Worm (Caenorhabditis elegans) whole organism, late embryonic: ENCODE data around the gene anmt-2.
A peak's percentile ranks its signal among the peaks of the same experiment; 100 is the strongest.

Experiments
- C08G9.2 ChIP-seq: sonication (generic microtip); optimal IDR thresholded peaks from 2 replicates; lab custom pipeline; 2016; ENCODE audit warnings: mild to moderate bottlenecking, missing genetic modification characterization, moderate library complexity, missing compliant biosample characterization
- C38D4.7 ChIP-seq: fragments of 200-800 bp; sonication (Bioruptor generic); optimal IDR thresholded peaks from 2 replicates; lab custom pipeline; 2018; ENCODE audit warnings: mild to moderate bottlenecking, missing genetic modification characterization, moderate library complexity, missing compliant biosample characterization
- K02D7.2 ChIP-seq: sonication (generic microtip); optimal IDR thresholded peaks from 2 replicates; lab custom pipeline; 2017; ENCODE audit warnings: mild to moderate bottlenecking, missing genetic modification characterization, missing compliant biosample characterization
- Y22D7AL.16 ChIP-seq: sonication (generic microtip); optimal IDR thresholded peaks from 2 replicates; lab custom pipeline; 2016; ENCODE audit warnings: missing genetic modification characterization, missing compliant biosample characterization
- ceh-18 ChIP-seq: sonication (generic microtip); optimal IDR thresholded peaks from 2 replicates; lab custom pipeline; 2016; ENCODE audit warnings: missing genetic modification characterization, missing compliant biosample characterization
- ceh-19 ChIP-seq: fragments of 200-800 bp; sonication (Bioruptor generic); optimal IDR thresholded peaks from 2 replicates; lab custom pipeline; 2018; ENCODE audit warnings: mild to moderate bottlenecking, missing genetic modification characterization, missing compliant biosample characterization
- ceh-2 ChIP-seq: sonication (generic microtip); optimal IDR thresholded peaks from 2 replicates; lab custom pipeline; 2016; ENCODE audit warnings: missing genotype, missing genetic modification characterization, missing compliant biosample characterization
- ceh-22 ChIP-seq: sonication (generic microtip); optimal IDR thresholded peaks from 2 replicates; lab custom pipeline; 2017; ENCODE audit warnings: missing biosample characterization, missing genetic modification characterization
- ceh-24 ChIP-seq: sonication (generic microtip); optimal IDR thresholded peaks from 2 replicates; lab custom pipeline; 2016; ENCODE audit warnings: mild to moderate bottlenecking, missing genetic modification characterization, missing compliant biosample characterization
- ceh-30 ChIP-seq: fragments of 150-350 bp; optimal IDR thresholded peaks from 2 replicates; lab custom pipeline; 2014; ENCODE audit warnings: missing biosample characterization, missing genetic modification characterization
- ceh-31 ChIP-seq: sonication (generic microtip); optimal IDR thresholded peaks from 2 replicates; lab custom pipeline; 2016; ENCODE audit warnings: missing genetic modification characterization, missing compliant biosample characterization
- ceh-45 ChIP-seq: fragments of 200-800 bp; sonication (Bioruptor generic); IDR thresholded peaks from 2 replicates; pipeline ENCODE4 v1.3.6; 2022; ENCODE audit warnings: missing genetic modification reagents, missing genetic modification characterization, missing compliant biosample characterization
- ceh-48 ChIP-seq: sonication (generic microtip); optimal IDR thresholded peaks from 2 replicates; lab custom pipeline; 2016; ENCODE audit warnings: missing genetic modification characterization, inconsistent platforms, missing compliant biosample characterization
- ceh-6 ChIP-seq: fragments of 200-800 bp; sonication (Bioruptor generic); optimal IDR thresholded peaks from 2 replicates; lab custom pipeline; 2018; ENCODE audit warnings: mild to moderate bottlenecking, missing genetic modification characterization, missing compliant biosample characterization
- che-1 ChIP-seq: sonication (generic microtip); optimal IDR thresholded peaks from 2 replicates; lab custom pipeline; 2016; ENCODE audit warnings: mild to moderate bottlenecking, missing genetic modification characterization, missing compliant biosample characterization
- dve-1 ChIP-seq: sonication (generic microtip); optimal IDR thresholded peaks from 2 replicates; lab custom pipeline; 2017; ENCODE audit warnings: antibody characterized with exemption, mild to moderate bottlenecking, missing genetic modification characterization, missing compliant biosample characterization
- elt-2 ChIP-seq: sonication (generic microtip); optimal IDR thresholded peaks from 2 replicates; lab custom pipeline; 2016; ENCODE audit warnings: missing genetic modification reagents, missing genetic modification characterization, missing compliant biosample characterization
- elt-4 ChIP-seq: sonication (generic microtip); optimal IDR thresholded peaks from 2 replicates; lab custom pipeline; 2016; ENCODE audit warnings: missing genetic modification characterization, missing compliant biosample characterization
- ets-4 ChIP-seq: sonication (generic microtip); optimal IDR thresholded peaks from 2 replicates; lab custom pipeline; 2016; ENCODE audit warnings: missing genetic modification characterization, missing compliant biosample characterization
- fax-1 ChIP-seq: sonication (generic microtip); optimal IDR thresholded peaks from 2 replicates; lab custom pipeline; 2016; ENCODE audit warnings: missing genotype, missing genetic modification characterization, missing compliant biosample characterization
- fkh-10 ChIP-seq: fragments of 150-350 bp; optimal IDR thresholded peaks from 2 replicates; lab custom pipeline; 2014; ENCODE audit warnings: missing biosample characterization, missing genetic modification reagents, missing genetic modification characterization
- fkh-6 ChIP-seq: sonication (generic microtip); optimal IDR thresholded peaks from 2 replicates; lab custom pipeline; 2016; ENCODE audit warnings: missing genetic modification characterization, missing compliant biosample characterization
- gmeb-2 ChIP-seq: sonication (generic microtip); optimal IDR thresholded peaks from 2 replicates; lab custom pipeline; 2016; ENCODE audit warnings: missing genetic modification characterization, inconsistent platforms, missing compliant biosample characterization
- hlh-30 ChIP-seq: sonication (generic microtip); optimal IDR thresholded peaks from 2 replicates; lab custom pipeline; 2017; ENCODE audit warnings: antibody characterized with exemption, missing genetic modification characterization, missing compliant biosample characterization; ENCODE audit not compliant: insufficient read depth
- hlh-6 ChIP-seq: sonication (generic microtip); optimal IDR thresholded peaks from 2 replicates; lab custom pipeline; 2016; ENCODE audit warnings: missing genotype, missing genetic modification characterization, missing compliant biosample characterization
- lim-6 ChIP-seq: sonication (generic microtip); optimal IDR thresholded peaks from 2 replicates; lab custom pipeline; 2016; ENCODE audit warnings: missing genetic modification characterization, missing compliant biosample characterization
- lin-11 ChIP-seq: fragments of 200-800 bp; sonication (Bioruptor generic); optimal IDR thresholded peaks from 2 replicates; lab custom pipeline; 2018; ENCODE audit warnings: mild to moderate bottlenecking, missing genetic modification characterization, missing compliant biosample characterization
- madf-2 ChIP-seq: sonication (generic microtip); optimal IDR thresholded peaks from 2 replicates; lab custom pipeline; 2017; ENCODE audit warnings: missing genetic modification characterization, missing compliant biosample characterization
- nhr-11 ChIP-seq: fragments of 150-350 bp; optimal IDR thresholded peaks from 2 replicates; lab custom pipeline; 2014; ENCODE audit warnings: missing biosample characterization, missing genetic modification characterization
- nhr-232 ChIP-seq: sonication (generic microtip); optimal IDR thresholded peaks from 2 replicates; lab custom pipeline; 2016; ENCODE audit warnings: missing genetic modification characterization, missing compliant biosample characterization
- pag-3 ChIP-seq: sonication (generic microtip); optimal IDR thresholded peaks from 2 replicates; lab custom pipeline; 2016; ENCODE audit warnings: missing compliant biosample characterization, missing genetic modification characterization, borderline replicate concordance
- pat-9 ChIP-seq: fragments of 200-800 bp; sonication (Bioruptor generic); optimal IDR thresholded peaks from 2 replicates; lab custom pipeline; 2018; ENCODE audit warnings: mild to moderate bottlenecking, missing genetic modification characterization, moderate library complexity, missing compliant biosample characterization
- pha-2 ChIP-seq: sonication (generic microtip); optimal IDR thresholded peaks from 2 replicates; lab custom pipeline; 2017; ENCODE audit warnings: mild to moderate bottlenecking, missing genetic modification characterization, missing compliant biosample characterization
- pha-4 ChIP-seq: fragments of 150-350 bp; optimal IDR thresholded peaks from 2 replicates; lab custom pipeline; 2018; ENCODE audit warnings: missing biosample characterization, missing genetic modification reagents, missing genetic modification characterization
- pros-1 ChIP-seq: fragments of 150-350 bp; optimal IDR thresholded peaks from 2 replicates; lab custom pipeline; 2014; ENCODE audit warnings: missing biosample characterization, missing genetic modification reagents, missing genetic modification characterization
- ref-2 ChIP-seq: sonication (generic microtip); optimal IDR thresholded peaks from 2 replicates; lab custom pipeline; 2016; ENCODE audit warnings: missing genetic modification characterization, missing compliant biosample characterization
- rnt-1 ChIP-seq: sonication (generic microtip); optimal IDR thresholded peaks from 2 replicates; lab custom pipeline; 2016; ENCODE audit warnings: missing genetic modification characterization, missing compliant biosample characterization
- sox-2 ChIP-seq: fragments of 200-800 bp; sonication (Bioruptor generic); IDR thresholded peaks from 2 replicates; pipeline ENCODE4 v1.3.6; 2022; ENCODE audit warnings: missing genetic modification reagents, missing genetic modification characterization, missing compliant biosample characterization
- sox-4 ChIP-seq: sonication (generic microtip); optimal IDR thresholded peaks from 2 replicates; lab custom pipeline; 2017; ENCODE audit warnings: mild to moderate bottlenecking, missing genetic modification characterization, inconsistent platforms, missing compliant biosample characterization
- syd-9 ChIP-seq: sonication (generic microtip); optimal IDR thresholded peaks from 2 replicates; lab custom pipeline; 2016; ENCODE audit warnings: mild to moderate bottlenecking, missing genetic modification characterization, moderate library complexity, missing compliant biosample characterization
- ttx-3 ChIP-seq: sonication (generic microtip); optimal IDR thresholded peaks from 2 replicates; lab custom pipeline; 2016; ENCODE audit warnings: missing genetic modification reagents, missing genetic modification characterization, missing compliant biosample characterization
- unc-3 ChIP-seq, 2 experiments: fragments of 200-800 bp in 1 of 2; sonication (Bioruptor generic) in 1 of 2; sonication (generic microtip) in 1 of 2; conservative IDR thresholded peaks in 1 of 2; optimal IDR thresholded peaks in 1 of 2; 2 replicates each; pipeline versions ENCODE4 v1.3.6 to Lab custom; 2016 to 2022; ENCODE audit warnings: missing compliant biosample characterization in 2 of 2, missing genetic modification characterization in 2 of 2, missing genetic modification reagents in 1 of 2
- unc-42 ChIP-seq: sonication (generic microtip); optimal IDR thresholded peaks from 2 replicates; lab custom pipeline; 2016; ENCODE audit warnings: missing genotype, missing genetic modification characterization, missing compliant biosample characterization
- unc-55 ChIP-seq: sonication (generic microtip); optimal IDR thresholded peaks from 2 replicates; lab custom pipeline; 2017; ENCODE audit warnings: missing biosample characterization, missing genetic modification reagents, missing genetic modification characterization
- unc-86 ChIP-seq: sonication (generic microtip); optimal IDR thresholded peaks from 2 replicates; lab custom pipeline; 2016; ENCODE audit warnings: missing genetic modification characterization, missing compliant biosample characterization
- zip-5 ChIP-seq: sonication (generic microtip); optimal IDR thresholded peaks from 2 replicates; lab custom pipeline; 2016; ENCODE audit warnings: missing genetic modification characterization, missing compliant biosample characterization
- ztf-16 ChIP-seq: sonication (generic microtip); optimal IDR thresholded peaks from 2 replicates; lab custom pipeline; 2017; ENCODE audit warnings: missing genetic modification characterization, missing compliant biosample characterization

Gene anmt-2

ce11 chrIII:6139932-6140612 lies 17.5 kb downstream of the anmt-2 start (continued):
- TF ChIP-seq ceh-18 = no peak
- no peak for TF ChIP-seq fax-1
- no peak for TF ChIP-seq che-1
- no peak for TF ChIP-seq hlh-30
- TF ChIP-seq ceh-31 = peak; percentile 24
- no peak for TF ChIP-seq pha-2
- no peak for TF ChIP-seq pros-1 (tag; lab: Kevin White, UChicago)
- no peak for TF ChIP-seq ztf-16 (tag; lab: Kevin White, UChicago)
- TF ChIP-seq fkh-10 (GFP tag; lab: Kevin White, UChicago) = no peak
- TF ChIP-seq pag-3 (tag; lab: Kevin White, UChicago) = no peak
- TF ChIP-seq unc-42 (tag; lab: Kevin White, UChicago) = peak; percentile 49
- TF ChIP-seq Y22D7AL.16 (tag; lab: Kevin White, UChicago) = no peak
- no peak for TF ChIP-seq ttx-3 (tag; lab: Kevin White, UChicago)

ce11 chrIII:6139328-6139727 lies 18.2 kb downstream of the anmt-2 start:
- TF ChIP-seq sox-4 = no peak
- TF ChIP-seq C38D4.7 (GFP tag; lab: Kevin White, UChicago) = no peak
- peak; percentile 17 for TF ChIP-seq unc-86 (tag; lab: Kevin White, UChicago)

ce11 chrIII:6138457-6138856 lies 19.1 kb downstream of the anmt-2 start:
- TF ChIP-seq hlh-30 (no peak), ref-2 (tag; lab: Kevin White, UChicago) (no peak), ceh-19 (GFP tag; lab: Kevin White, UChicago) (peak; percentile 48), unc-3 (GFP tag; conservative IDR thresholded peaks at IDR 0.05; lab: Robert Waterston, UW) (no peak), unc-3 (tag; optimal IDR thresholded peaks at IDR 0.05; lab: Kevin White, UChicago) (no peak), pros-1 (tag; lab: Kevin White, UChicago) (no peak), sox-4 (peak; percentile 41), gmeb-2 (no peak), unc-55 (peak; percentile 36), pat-9 (tag; lab: Kevin White, UChicago) (peak; percentile 35), ceh-22 (tag; lab: Kevin White, UChicago) (no peak), che-1 (no peak), ttx-3 (tag; lab: Kevin White, UChicago) (no peak), rnt-1 (peak; percentile 49), lin-11 (tag; lab: Kevin White, UChicago) (no peak), elt-4 (no peak), zip-5 (tag; lab: Kevin White, UChicago) (no peak), fax-1 (no peak), ceh-30 (tag; lab: Kevin White, UChicago) (no peak), C08G9.2 (tag; lab: Kevin White, UChicago) (peak; percentile 32), madf-2 (tag; lab: Kevin White, UChicago) (no peak), K02D7.2 (tag; lab: Kevin White, UChicago) (no peak), pag-3 (tag; lab: Kevin White, UChicago) (no peak), pha-2 (no peak), nhr-11 (tag; lab: Kevin White, UChicago) (no peak), sox-2 (GFP tag; lab: Robert Waterston, UW) (no peak), elt-2 (tag; lab: Kevin White, UChicago) (no peak), Y22D7AL.16 (tag; lab: Kevin White, UChicago) (no peak), nhr-232 (tag; lab: Kevin White, UChicago) (peak; percentile 5), ceh-6 (GFP tag; lab: Kevin White, UChicago) (no peak), hlh-6 (tag; lab: Kevin White, UChicago) (no peak), ceh-2 (no peak), ceh-24 (tag; lab: Kevin White, UChicago) (no peak), lim-6 (tag; lab: Kevin White, UChicago) (no peak), dve-1 (tag; lab: Kevin White, UChicago) (no peak), ceh-18 (peak; percentile 79), syd-9 (tag; lab: Kevin White, UChicago) (no peak), fkh-6 (tag; lab: Kevin White, UChicago) (no peak), ceh-48 (tag; lab: Kevin White, UChicago) (no peak), ets-4 (tag; lab: Kevin White, UChicago) (no peak), pha-4 (tag; lab: Kevin White, UChicago) (no peak), ceh-45 (no peak)
